Worm (Caenorhabditis elegans) whole organism, L3 larva: ENCODE results near the gene ZK1320.7.
A peak's percentile ranks its signal among the peaks of the same experiment; 100 is the strongest.

Experiments
- R02D3.7 ChIP-seq: fragments of 150-350 bp; optimal IDR thresholded peaks from 2 replicates; lab custom pipeline; 2014; ENCODE audit warnings: missing biosample characterization, missing genetic modification characterization
- ZK546.5 ChIP-seq: sonication (generic microtip); optimal IDR thresholded peaks from 2 replicates; lab custom pipeline; 2017; ENCODE audit warnings: missing biosample characterization, missing genetic modification characterization
- aly-2 ChIP-seq: fragments of 150-350 bp; optimal IDR thresholded peaks from 2 replicates; lab custom pipeline; 2014; ENCODE audit warnings: missing biosample characterization, missing genetic modification characterization
- ama-1 ChIP-seq: fragments of 150-350 bp; optimal IDR thresholded peaks from 2 replicates; lab custom pipeline; 2018
- ceh-16 ChIP-seq: sonication (generic microtip); optimal IDR thresholded peaks from 2 replicates; lab custom pipeline; 2017; ENCODE audit warnings: missing biosample characterization, missing genetic modification characterization
- ceh-28 ChIP-seq: fragments of 150-350 bp; optimal IDR thresholded peaks from 2 replicates; lab custom pipeline; 2014; ENCODE audit warnings: missing biosample characterization, missing genetic modification reagents, missing genetic modification characterization
- ceh-82 ChIP-seq: fragments of 150-350 bp; optimal IDR thresholded peaks from 2 replicates; lab custom pipeline; 2014; ENCODE audit warnings: missing biosample characterization, missing genetic modification characterization
- ceh-9 ChIP-seq: sonication (generic microtip); optimal IDR thresholded peaks from 2 replicates; lab custom pipeline; 2018; ENCODE audit warnings: missing biosample characterization, missing genetic modification characterization
- daf-12 ChIP-seq: fragments of 150-350 bp; optimal IDR thresholded peaks from 2 replicates; lab custom pipeline; 2014; ENCODE audit warnings: missing biosample characterization, missing genetic modification reagents, missing genetic modification characterization
- egl-27 ChIP-seq: sonication (generic microtip); optimal IDR thresholded peaks from 4 replicates; lab custom pipeline; 2017; ENCODE audit warnings: missing biosample characterization, missing genetic modification reagents, missing genetic modification characterization
- egl-5 ChIP-seq: fragments of 150-350 bp; optimal IDR thresholded peaks from 2 replicates; lab custom pipeline; 2017; ENCODE audit warnings: missing biosample characterization, missing genetic modification reagents, missing genetic modification characterization, inconsistent platforms
- elt-1 ChIP-seq: fragments of 150-350 bp; optimal IDR thresholded peaks from 2 replicates; lab custom pipeline; 2014; ENCODE audit warnings: missing biosample characterization, missing genetic modification characterization
- elt-2 ChIP-seq: sonication (generic microtip); optimal IDR thresholded peaks from 2 replicates; lab custom pipeline; 2016; ENCODE audit warnings: missing genetic modification reagents, mild to moderate bottlenecking, missing genetic modification characterization, missing compliant biosample characterization
- elt-3 ChIP-seq, 3 experiments: fragments of 150-350 bp in 1 of 3; sonication (generic microtip) in 2 of 3; optimal IDR thresholded peaks; 2 replicates in 2 of 3; 4 replicates in 1 of 3; lab custom pipeline; 2014 to 2017; ENCODE audit warnings: missing biosample characterization in 3 of 3, missing genetic modification characterization in 3 of 3
- eor-1 ChIP-seq, 2 experiments: fragments of 150-350 bp; optimal IDR thresholded peaks; 2 replicates each; lab custom pipeline; 2014 to 2018; ENCODE audit warnings: missing biosample characterization in 2 of 2, missing genetic modification characterization in 2 of 2
- fkh-10 ChIP-seq: sonication (generic microtip); optimal IDR thresholded peaks from 2 replicates; lab custom pipeline; 2017; ENCODE audit warnings: missing biosample characterization, missing genetic modification reagents, missing genetic modification characterization
- fkh-2 ChIP-seq: fragments of 150-350 bp; optimal IDR thresholded peaks from 2 replicates; lab custom pipeline; 2014; ENCODE audit warnings: missing biosample characterization, missing genetic modification reagents, missing genetic modification characterization
- fos-1 ChIP-seq: fragments of 150-350 bp; optimal IDR thresholded peaks from 2 replicates; lab custom pipeline; 2014; ENCODE audit warnings: missing biosample characterization, missing genetic modification characterization
- jun-1 ChIP-seq: fragments of 150-350 bp; optimal IDR thresholded peaks from 2 replicates; lab custom pipeline; 2014; ENCODE audit warnings: missing biosample characterization, missing genetic modification reagents, missing genetic modification characterization
- lin-15B ChIP-seq: fragments of 150-350 bp; optimal IDR thresholded peaks from 2 replicates; lab custom pipeline; 2014; ENCODE audit warnings: missing biosample characterization, missing genetic modification characterization
- lin-39 ChIP-seq: fragments of 150-350 bp; optimal IDR thresholded peaks from 2 replicates; lab custom pipeline; 2018; ENCODE audit warnings: missing biosample characterization, missing genetic modification reagents, missing genetic modification characterization
- lsy-12 ChIP-seq: sonication (generic microtip); optimal IDR thresholded peaks from 2 replicates; lab custom pipeline; 2016; ENCODE audit warnings: mild to moderate bottlenecking, missing genetic modification characterization, missing compliant biosample characterization
- mdl-1 ChIP-seq: fragments of 150-350 bp; optimal IDR thresholded peaks from 2 replicates; lab custom pipeline; 2014; ENCODE audit warnings: missing biosample characterization, missing genetic modification characterization
- mml-1 ChIP-seq: fragments of 150-350 bp; sonication (generic microtip); optimal IDR thresholded peaks from 3 replicates; lab custom pipeline; 2014; ENCODE audit warnings: missing biosample characterization, missing genetic modification characterization
- nfya-1 ChIP-seq: sonication (generic microtip); optimal IDR thresholded peaks from 2 replicates; lab custom pipeline; 2017; ENCODE audit warnings: missing genetic modification characterization, mild to moderate bottlenecking, missing compliant biosample characterization, antibody characterized with exemption, moderate library complexity; ENCODE audit not compliant: insufficient read depth
- nhr-11 ChIP-seq: fragments of 150-350 bp; optimal IDR thresholded peaks from 2 replicates; lab custom pipeline; 2014; ENCODE audit warnings: missing biosample characterization, missing genetic modification characterization
- nhr-12 ChIP-seq: fragments of 150-350 bp; optimal IDR thresholded peaks from 2 replicates; lab custom pipeline; 2014; ENCODE audit warnings: missing biosample characterization, missing genetic modification characterization
- nhr-23 ChIP-seq: fragments of 150-350 bp; optimal IDR thresholded peaks from 2 replicates; lab custom pipeline; 2014; ENCODE audit warnings: missing biosample characterization, missing genetic modification reagents, missing genetic modification characterization
- nhr-237 ChIP-seq: fragments of 150-350 bp; optimal IDR thresholded peaks from 2 replicates; lab custom pipeline; 2014; ENCODE audit warnings: missing biosample characterization, missing genetic modification characterization
- nhr-25 ChIP-seq: sonication (generic microtip); optimal IDR thresholded peaks from 2 replicates; lab custom pipeline; 2017; ENCODE audit warnings: missing biosample characterization, missing genetic modification characterization
- nhr-28 ChIP-seq: fragments of 150-350 bp; optimal IDR thresholded peaks from 2 replicates; lab custom pipeline; 2014; ENCODE audit warnings: missing biosample characterization, missing genetic modification characterization
- nhr-43 ChIP-seq: sonication (generic microtip); optimal IDR thresholded peaks from 2 replicates; lab custom pipeline; 2016; ENCODE audit warnings: mild to moderate bottlenecking, missing genetic modification characterization, missing compliant biosample characterization; ENCODE audit not compliant: poor library complexity, severe bottlenecking
- nhr-67 ChIP-seq: fragments of 150-350 bp; optimal IDR thresholded peaks from 2 replicates; lab custom pipeline; 2014; ENCODE audit warnings: missing biosample characterization, missing genetic modification characterization
- nhr-76 ChIP-seq: fragments of 150-350 bp; sonication (generic microtip); optimal IDR thresholded peaks from 5 replicates; lab custom pipeline; 2014; ENCODE audit warnings: missing biosample characterization, missing genetic modification characterization
- nhr-77 ChIP-seq: fragments of 150-350 bp; optimal IDR thresholded peaks from 2 replicates; lab custom pipeline; 2014; ENCODE audit warnings: missing biosample characterization, missing genetic modification characterization
- pha-4 ChIP-seq: fragments of 150-350 bp; optimal IDR thresholded peaks from 2 replicates; lab custom pipeline; 2014; ENCODE audit warnings: missing biosample characterization, missing genetic modification reagents, missing genetic modification characterization
- pqm-1 ChIP-seq: fragments of 150-350 bp; optimal IDR thresholded peaks from 2 replicates; lab custom pipeline; 2017; ENCODE audit warnings: missing biosample characterization, missing genetic modification characterization, inconsistent platforms
- sea-2 ChIP-seq: fragments of 150-350 bp; sonication (generic microtip); optimal IDR thresholded peaks from 4 replicates; lab custom pipeline; 2014; ENCODE audit warnings: missing biosample characterization, missing genetic modification reagents, missing genetic modification characterization
- skn-1 ChIP-seq: fragments of 150-350 bp; optimal IDR thresholded peaks from 2 replicates; lab custom pipeline; 2014; ENCODE audit warnings: missing biosample characterization, missing genetic modification characterization
- snpc-4 ChIP-seq: fragments of 150-350 bp; optimal IDR thresholded peaks from 2 replicates; lab custom pipeline; 2014; ENCODE audit warnings: missing biosample characterization, missing genetic modification characterization
- tbx-2 ChIP-seq: sonication (generic microtip); optimal IDR thresholded peaks from 2 replicates; lab custom pipeline; 2016; ENCODE audit warnings: mild to moderate bottlenecking, missing genetic modification characterization, missing compliant biosample characterization
- unc-39 ChIP-seq: sonication (generic microtip); optimal IDR thresholded peaks from 4 replicates; lab custom pipeline; 2017; ENCODE audit warnings: missing biosample characterization, missing genetic modification characterization
- unc-62 ChIP-seq: fragments of 150-350 bp; sonication (generic microtip); optimal IDR thresholded peaks from 4 replicates; lab custom pipeline; 2014; ENCODE audit warnings: missing biosample characterization, missing genetic modification reagents, missing genetic modification characterization
- zag-1 ChIP-seq: fragments of 150-350 bp; optimal IDR thresholded peaks from 2 replicates; lab custom pipeline; 2014; ENCODE audit warnings: missing biosample characterization, missing genetic modification characterization
- ztf-4 ChIP-seq: fragments of 150-350 bp; optimal IDR thresholded peaks from 2 replicates; lab custom pipeline; 2014; ENCODE audit warnings: missing biosample characterization, missing genetic modification characterization

The ZK1320.7 gene

ce11 chrII:9636300-9636699 is 35.1 kb upstream of the ZK1320.7 start, which contains the start of gene ZK1307.7:
TSS of gene ZK1307.7 (plus strand) at chrII:9636600.
- TF ChIP-seq fkh-2 (tag; lab: Kevin White, UChicago) (no peak), mml-1 (tag; lab: Kevin White, UChicago) (no peak), ceh-9 (tag; lab: Kevin White, UChicago) (no peak), lsy-12 (no peak), ceh-82 (tag; lab: Kevin White, UChicago) (no peak), nhr-25 (tag; lab: Kevin White, UChicago) (no peak)

DNA sequence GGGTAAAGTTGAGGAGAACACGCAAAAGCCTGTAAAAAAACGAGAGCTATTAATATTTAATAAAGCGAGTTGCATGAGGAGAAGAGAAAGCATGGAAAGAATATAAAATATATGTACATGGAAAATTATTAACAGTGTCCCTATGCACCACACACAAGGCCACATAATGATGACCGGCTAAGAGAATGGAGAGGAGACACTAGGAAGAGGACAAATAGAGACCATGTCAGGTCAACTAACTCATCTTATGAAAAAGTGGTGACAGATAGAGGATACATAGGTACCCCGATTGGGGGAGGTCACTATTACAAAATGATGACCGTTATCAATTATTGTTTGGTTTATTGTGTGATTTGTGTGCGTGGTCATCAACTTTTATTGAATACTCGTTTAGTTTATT is 27.0 kb upstream of the ZK1320.7 start, which contains the start of gene fzr-1:
TSS of gene fzr-1 (minus strand) at position 29 of the 400 bp plus-strand sequence.
- TF ChIP-seq snpc-4: no peak
- peak; percentile 24 for TF ChIP-seq nhr-23 (tag; lab: Kevin White, UChicago)

ce11 chrII:9644940-9645634 is 26.3 kb upstream of the ZK1320.7 start:
- no peak for TF ChIP-seq nhr-28 (tag; lab: Kevin White, UChicago)
- peak; percentile 7 for TF ChIP-seq ceh-16
- TF ChIP-seq pha-4 (tag; lab: Kevin White, UChicago): peak; percentile 31
- peak; percentile 58 for TF ChIP-seq nhr-25 (tag; lab: Kevin White, UChicago)
- TF ChIP-seq elt-2 (tag; lab: Kevin White, UChicago): peak; percentile 70
- TF ChIP-seq nhr-67 (tag; lab: Kevin White, UChicago): no peak
- TF ChIP-seq pqm-1 (tag; lab: Kevin White, UChicago): peak; percentile 72
- TF ChIP-seq elt-1: peak; percentile 96

- TF ChIP-seq nhr-12 (tag; lab: Kevin White, UChicago) (no peak), tbx-2 (tag; lab: Kevin White, UChicago) (peak; percentile 30), snpc-4 (peak; percentile 4), ztf-4 (tag; lab: Kevin White, UChicago) (no peak), eor-1 (tag; optimal IDR thresholded peaks at IDR 0.05; lab: Kevin White, UChicago) (no peak), fkh-10 (GFP tag; lab: Kevin White, UChicago) (no peak), lin-15B (tag; lab: Kevin White, UChicago) (peak; percentile 52), nhr-43 (tag; lab: Kevin White, UChicago) (peak; percentile 41), nfya-1 (tag; lab: Kevin White, UChicago) (peak; percentile 88), elt-2 (tag; lab: Kevin White, UChicago) (peak; percentile 60), mml-1 (tag; lab: Kevin White, UChicago) (no peak), jun-1 (tag; lab: Kevin White, UChicago) (peak; percentile 43), nhr-11 (tag; lab: Kevin White, UChicago) (peak; percentile 78), unc-62 (GFP tag; lab: Kevin White, UChicago) (peak; percentile 64), daf-12 (tag; lab: Kevin White, UChicago) (no peak), pqm-1 (tag; lab: Kevin White, UChicago) (peak; percentile 13), mdl-1 (peak; percentile 66), nhr-67 (tag; lab: Kevin White, UChicago) (no peak), sea-2 (no peak), ceh-28 (peak; percentile 85), egl-5 (tag; lab: Kevin White, UChicago) (peak; percentile 92), zag-1 (tag; lab: Kevin White, UChicago) (no peak), elt-1 (peak; percentile 73), ZK546.5 (tag; lab: Kevin White, UChicago) (no peak), ceh-9 (tag; lab: Kevin White, UChicago) (no peak), ceh-16 (no peak), R02D3.7 (peak; percentile 47), nhr-237 (no peak), nhr-28 (tag; lab: Kevin White, UChicago) (no peak), fkh-2 (tag; lab: Kevin White, UChicago) (no peak), nhr-77 (tag; lab: Kevin White, UChicago) (no peak), nhr-25 (tag; lab: Kevin White, UChicago) (peak; percentile 88), nhr-23 (tag; lab: Kevin White, UChicago) (peak; percentile 76), egl-27 (tag; lab: Kevin White, UChicago) (no peak), ceh-82 (tag; lab: Kevin White, UChicago) (no peak), aly-2 (tag; lab: Kevin White, UChicago) (no peak), elt-3 (tag; optimal IDR thresholded peaks at IDR 0.05; lab: Kevin White, UChicago) (no peak), unc-39 (tag; lab: Kevin White, UChicago) (no peak), nhr-76 (tag; lab: Kevin White, UChicago) (no peak), ama-1 (peak; percentile 86), skn-1 (tag; lab: Kevin White, UChicago) (no peak), fos-1 (tag; lab: Kevin White, UChicago) (no peak), lin-39 (tag; lab: Kevin White, UChicago) (peak; percentile 11)
These were observed 25.3 kb upstream of the ZK1320.7 start for ce11 chrII:9646122-9646555.
